Worm (Caenorhabditis elegans) whole organism, midembryonic: ENCODE data around the gene fbxa-164.

ENCODE experiments used
- T22C8.4 ChIP-seq: fragments of 200-800 bp; sonication (Bioruptor generic); IDR thresholded peaks from 2 replicates; pipeline ENCODE4 v1.3.6; 2022; ENCODE audit warnings: missing genetic modification characterization, missing compliant biosample characterization
- cog-1 ChIP-seq: sonication (generic microtip); optimal IDR thresholded peaks from 2 replicates; lab custom pipeline; 2016; ENCODE audit warnings: missing genetic modification characterization, missing compliant biosample characterization

DNA sequence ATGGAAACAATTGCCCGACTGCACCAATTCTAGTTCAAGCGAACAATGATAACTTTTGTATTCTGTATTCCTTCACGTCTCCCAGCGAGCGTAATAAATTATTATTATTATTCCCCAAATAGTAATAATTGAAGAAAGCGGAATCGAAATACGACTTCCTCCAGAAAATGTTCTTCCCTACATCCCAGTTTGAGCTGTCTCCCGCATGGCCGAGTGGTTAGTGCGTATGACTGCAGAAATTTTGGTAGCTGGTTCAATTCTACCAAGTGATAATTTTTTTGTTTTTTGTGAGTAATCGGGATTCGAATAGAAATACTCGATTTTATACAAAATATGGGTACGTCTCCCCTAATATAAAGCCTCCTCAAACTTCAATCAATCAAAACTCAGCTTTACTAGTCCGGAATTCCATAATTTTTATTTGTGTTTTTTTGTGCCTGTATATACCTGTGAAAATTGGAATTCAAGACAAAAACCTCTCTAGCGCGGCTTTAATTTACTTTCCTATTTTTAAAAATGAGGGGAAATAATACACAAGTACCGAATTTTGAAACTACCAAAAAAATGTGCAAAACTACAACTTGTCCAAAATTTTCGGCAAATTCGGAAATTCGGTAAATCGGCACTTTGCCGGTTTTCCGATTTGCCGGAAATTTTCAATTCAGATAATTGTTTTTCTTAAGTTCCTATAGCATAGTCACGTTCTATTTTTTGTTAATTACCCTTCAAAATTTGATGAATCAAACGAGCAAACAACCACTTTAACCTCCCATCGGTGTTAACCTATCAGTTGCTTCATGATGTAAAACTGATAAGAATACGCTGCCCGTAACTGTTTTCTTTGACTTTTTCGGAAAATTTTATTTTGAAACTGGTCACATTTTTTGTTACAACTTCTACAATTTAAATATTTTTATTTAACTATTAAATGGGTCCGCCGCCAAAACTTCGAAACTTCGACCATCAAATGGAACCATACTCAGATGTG lies 16.5 kb downstream of the fbxa-164 start, which contains the start of gene bath-46:
- TF ChIP-seq T22C8.4 (GFP tag; lab: Robert Waterston, UW) (no peak), cog-1 (tag; lab: Kevin White, UChicago) (no peak)
